Fruit fly (Drosophila melanogaster): ENCODE measurements around the gene CG12003.

The CG12003 gene

DNA sequence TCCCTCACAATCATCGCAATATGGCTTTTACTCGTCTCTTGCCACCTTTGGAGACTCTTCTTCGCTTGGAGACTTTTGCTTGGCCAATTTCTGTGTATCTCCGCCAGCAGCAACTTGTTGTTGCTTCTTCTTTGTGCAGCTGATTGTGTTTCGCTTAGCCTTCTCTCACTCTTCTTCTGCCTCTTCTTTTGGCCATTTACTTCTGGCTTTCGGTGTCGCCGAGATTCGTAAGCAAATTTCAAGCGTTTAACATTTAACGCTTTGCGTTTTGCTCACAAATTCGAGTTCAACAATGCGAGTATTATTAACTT lies 4.7 kb downstream of the CG12003 start:
- TF ChIP-seq Myc (optimal IDR thresholded peaks at IDR 0.05), result no peak
- no peak for TF ChIP-seq Sin3A (optimal IDR thresholded peaks at IDR 0.05)
- no peak for TF ChIP-seq h (optimal IDR thresholded peaks at IDR 0.05)
- TF ChIP-seq insv (optimal IDR thresholded peaks at IDR 0.05), result no peak
- no peak for TF ChIP-seq ttk (optimal IDR thresholded peaks at IDR 0.05)
- no peak for TF ChIP-seq psq (optimal IDR thresholded peaks at IDR 0.05)

DNA sequence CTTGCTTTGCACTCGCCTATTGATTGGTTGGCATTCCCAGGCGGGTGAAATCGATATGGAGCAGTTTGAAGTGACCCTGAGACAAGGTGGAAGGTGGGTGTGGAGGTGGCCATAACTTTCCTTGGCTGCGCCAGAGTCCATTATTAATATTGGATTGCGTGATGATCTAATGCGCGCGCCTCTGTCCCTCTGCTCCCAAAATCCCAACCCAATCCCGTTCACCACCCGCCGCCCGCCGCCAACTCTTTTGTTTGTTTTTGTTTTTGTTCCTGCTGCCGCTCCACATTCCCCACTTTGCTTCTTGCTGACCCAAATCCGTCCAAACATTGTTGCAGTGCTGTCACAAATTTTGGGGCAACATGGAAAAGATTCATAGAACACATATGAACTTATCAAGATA lies 5.9 kb downstream of the CG12003 start:
- TF ChIP-seq insv (optimal IDR thresholded peaks at IDR 0.05) (no peak), Sin3A (optimal IDR thresholded peaks at IDR 0.05) (no peak), ttk (optimal IDR thresholded peaks at IDR 0.05) (no peak), h (optimal IDR thresholded peaks at IDR 0.05) (no peak), psq (optimal IDR thresholded peaks at IDR 0.05) (no peak), Myc (optimal IDR thresholded peaks at IDR 0.05) (no peak)

DNA sequence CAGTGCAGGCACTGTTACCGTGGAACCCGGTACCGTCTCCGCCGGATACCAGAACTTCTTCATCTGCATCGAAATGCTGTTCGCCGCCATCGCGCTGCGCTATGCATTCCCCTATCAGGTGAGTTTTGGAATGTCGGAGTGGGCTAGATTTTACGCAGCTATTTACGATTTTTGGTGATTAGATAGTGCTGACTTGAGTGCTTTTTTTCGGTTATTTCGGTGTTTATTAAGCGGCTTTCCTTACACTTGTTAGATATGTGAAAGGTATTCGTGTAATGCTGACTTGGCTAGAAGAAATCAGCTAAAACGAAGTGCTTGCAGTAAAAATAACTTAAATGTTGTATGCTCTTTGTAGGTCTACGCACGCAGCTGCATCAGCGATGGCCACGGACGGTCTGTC lies 8.0 kb downstream of the CG12003 start:
- TF ChIP-seq h (optimal IDR thresholded peaks at IDR 0.05) (no peak), psq (optimal IDR thresholded peaks at IDR 0.05) (no peak), insv (optimal IDR thresholded peaks at IDR 0.05) (no peak), ttk (optimal IDR thresholded peaks at IDR 0.05) (no peak), Sin3A (optimal IDR thresholded peaks at IDR 0.05) (no peak), Myc (optimal IDR thresholded peaks at IDR 0.05) (no peak)

DNA sequence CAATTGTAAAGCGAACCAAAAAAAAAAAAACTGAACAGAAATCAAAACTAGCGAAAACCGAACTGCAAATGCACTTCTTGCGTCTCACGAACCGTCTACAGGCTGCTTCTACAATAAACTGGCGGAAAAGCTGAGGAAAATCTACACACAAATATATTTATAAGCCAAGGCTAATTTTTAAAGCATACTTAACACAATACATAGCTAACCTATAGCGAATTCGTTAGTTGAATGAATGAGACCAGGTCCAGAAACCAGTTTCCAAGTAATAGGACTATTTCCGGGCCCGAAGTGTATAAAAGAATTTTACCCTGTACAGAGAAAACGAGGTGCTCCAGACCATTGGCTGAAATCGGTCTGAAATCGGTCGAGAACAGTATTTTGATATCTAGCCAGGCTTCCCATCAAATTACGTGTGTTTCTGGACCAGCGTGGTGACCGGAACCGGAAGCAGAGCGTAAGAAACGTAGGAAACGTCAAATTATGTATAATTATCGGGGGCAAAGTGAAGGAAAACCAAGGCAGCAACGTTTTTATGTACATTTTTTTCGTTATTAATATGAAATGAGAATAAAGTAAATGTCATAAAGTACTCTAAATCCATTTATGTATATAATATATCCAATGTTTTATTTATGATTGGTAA lies 10.7 kb downstream of the CG12003 start:
- TF ChIP-seq Sin3A (optimal IDR thresholded peaks at IDR 0.05) (no peak), psq (optimal IDR thresholded peaks at IDR 0.05) (no peak), insv (optimal IDR thresholded peaks at IDR 0.05) (no peak), h (optimal IDR thresholded peaks at IDR 0.05) (no peak), ttk (optimal IDR thresholded peaks at IDR 0.05) (no peak), Myc (optimal IDR thresholded peaks at IDR 0.05) (no peak)

DNA sequence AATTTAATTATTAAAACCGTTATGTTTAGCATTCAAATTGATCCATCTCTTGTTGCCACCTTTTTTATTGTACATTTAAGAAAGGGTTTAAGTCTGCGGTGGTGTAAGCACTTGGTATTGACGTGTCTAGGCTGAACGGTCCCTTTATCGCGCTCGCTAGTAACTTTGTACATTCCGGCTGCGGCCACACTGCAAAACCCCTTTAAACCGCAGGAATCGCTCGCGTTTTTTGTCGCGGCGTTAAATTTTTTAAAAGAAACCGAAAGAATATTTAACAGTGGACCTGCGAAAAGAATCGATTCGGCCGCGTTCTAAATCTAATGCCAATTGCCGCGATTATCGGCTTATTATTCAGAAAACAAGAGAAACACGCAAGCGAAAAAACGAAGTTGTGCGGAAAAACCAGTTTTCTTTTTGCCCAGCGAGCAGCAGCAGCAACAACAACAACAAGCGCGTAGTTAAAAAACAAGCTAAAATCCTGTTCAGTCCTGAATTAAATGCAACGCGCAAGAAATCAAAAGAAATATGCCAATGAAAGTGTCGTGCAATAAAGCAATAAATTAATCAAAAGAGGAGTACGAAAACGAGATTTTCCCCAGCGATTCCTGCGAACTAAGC lies 11.4 kb downstream of the CG12003 start, which contains the start of gene CG13917:
CG13917 (plus strand) TSS at position 211 of the 618 bp plus-strand sequence.
- no peak for TF ChIP-seq psq (optimal IDR thresholded peaks at IDR 0.05)
- TF ChIP-seq Sin3A (optimal IDR thresholded peaks at IDR 0.05), result no peak
- no peak for TF ChIP-seq insv (optimal IDR thresholded peaks at IDR 0.05)
- no peak for TF ChIP-seq h (optimal IDR thresholded peaks at IDR 0.05)
- no peak for TF ChIP-seq ttk (optimal IDR thresholded peaks at IDR 0.05)
- TF ChIP-seq Myc (optimal IDR thresholded peaks at IDR 0.05), result no peak

DNA sequence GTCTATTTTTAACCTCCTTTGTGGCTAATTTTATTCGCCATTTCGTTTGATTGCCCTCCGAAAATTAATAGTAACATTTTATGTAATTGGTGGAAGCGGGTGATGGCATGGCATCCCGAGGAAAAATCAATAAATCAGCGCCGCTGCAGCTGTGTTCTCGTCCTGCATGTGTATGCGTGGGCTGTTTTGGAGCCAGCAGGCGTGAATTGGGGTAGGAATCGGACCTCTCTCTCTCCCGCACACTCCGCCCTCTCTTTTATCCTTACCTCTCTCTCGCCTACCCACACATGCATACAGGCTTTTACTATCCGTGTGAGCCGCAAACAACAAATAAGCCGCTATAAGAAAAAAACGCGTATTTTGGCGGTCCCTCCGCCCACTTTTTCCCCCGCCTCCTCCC lies 12.1 kb downstream of the CG12003 start:
- TF ChIP-seq insv (optimal IDR thresholded peaks at IDR 0.05), result no peak
- no peak for TF ChIP-seq Myc (optimal IDR thresholded peaks at IDR 0.05)
- TF ChIP-seq h (optimal IDR thresholded peaks at IDR 0.05), result no peak
- TF ChIP-seq psq (optimal IDR thresholded peaks at IDR 0.05), result no peak
- TF ChIP-seq Sin3A (optimal IDR thresholded peaks at IDR 0.05), result no peak
- no peak for TF ChIP-seq ttk (optimal IDR thresholded peaks at IDR 0.05)

DNA sequence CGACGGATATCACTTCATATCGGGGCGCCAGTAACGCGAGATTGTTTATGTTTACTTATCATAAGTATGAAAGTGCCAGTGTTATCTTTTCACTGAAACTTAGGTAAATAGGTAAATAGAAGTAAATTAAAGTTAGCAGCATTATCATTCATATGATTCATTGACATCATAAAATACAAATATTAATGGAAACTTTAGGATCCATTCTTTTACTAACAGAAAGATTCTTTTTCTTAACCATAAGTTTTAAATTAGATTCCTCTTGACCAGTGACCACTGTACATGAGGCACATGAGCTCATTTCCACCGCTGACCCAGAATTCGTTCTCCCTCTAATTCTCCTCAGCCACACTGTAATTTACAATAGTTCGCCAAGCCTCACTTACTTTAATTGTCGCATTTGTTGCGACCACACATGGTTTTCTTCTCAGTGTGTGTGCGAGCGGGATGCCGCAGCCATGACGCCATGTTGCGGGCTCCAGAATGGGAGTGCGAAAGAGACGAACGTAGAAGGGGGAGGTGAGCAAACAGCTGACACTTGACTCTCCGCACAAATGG lies 13.3 kb downstream of the CG12003 start:
- TF ChIP-seq insv (optimal IDR thresholded peaks at IDR 0.05) (no peak), h (optimal IDR thresholded peaks at IDR 0.05) (no peak), ttk (optimal IDR thresholded peaks at IDR 0.05) (no peak), Myc (optimal IDR thresholded peaks at IDR 0.05) (no peak), psq (optimal IDR thresholded peaks at IDR 0.05) (no peak)

DNA sequence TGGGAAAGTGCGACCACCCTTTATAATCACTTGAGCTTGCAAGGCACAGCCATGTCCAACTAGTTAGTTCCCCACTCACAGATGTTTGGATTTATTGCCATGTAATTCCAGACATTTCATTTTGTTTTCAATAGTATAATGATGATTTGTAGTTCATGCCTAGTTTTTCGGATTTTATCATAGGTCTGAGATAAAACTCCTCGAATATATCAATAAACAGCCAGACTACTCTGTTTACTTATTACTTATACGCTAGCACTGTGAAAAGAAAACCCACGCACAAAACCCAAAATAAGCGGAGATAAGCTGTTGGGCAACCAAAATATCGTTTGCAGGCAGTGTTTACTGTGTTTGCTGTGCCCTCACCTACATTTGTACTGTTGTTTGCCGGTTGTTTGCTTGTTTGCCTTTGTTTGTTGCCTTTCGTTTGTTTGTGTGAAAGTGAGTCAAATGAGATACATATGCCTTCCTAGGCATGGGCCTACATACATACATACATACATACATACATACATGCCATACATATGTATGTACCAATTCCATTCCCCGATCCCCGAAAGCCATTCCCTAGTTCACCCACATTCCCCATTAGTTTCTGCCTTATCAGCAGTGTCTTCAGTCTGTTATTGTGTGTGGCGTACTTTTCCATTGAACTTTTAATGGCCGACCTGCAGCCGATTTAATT lies 14.1 kb downstream of the CG12003 start:
- no peak for TF ChIP-seq Sin3A (optimal IDR thresholded peaks at IDR 0.05)
- TF ChIP-seq insv (optimal IDR thresholded peaks at IDR 0.05), result no peak
- TF ChIP-seq Myc (optimal IDR thresholded peaks at IDR 0.05), result no peak
- no peak for TF ChIP-seq ttk (optimal IDR thresholded peaks at IDR 0.05)
- TF ChIP-seq psq (optimal IDR thresholded peaks at IDR 0.05), result no peak
- no peak for TF ChIP-seq h (optimal IDR thresholded peaks at IDR 0.05)

DNA sequence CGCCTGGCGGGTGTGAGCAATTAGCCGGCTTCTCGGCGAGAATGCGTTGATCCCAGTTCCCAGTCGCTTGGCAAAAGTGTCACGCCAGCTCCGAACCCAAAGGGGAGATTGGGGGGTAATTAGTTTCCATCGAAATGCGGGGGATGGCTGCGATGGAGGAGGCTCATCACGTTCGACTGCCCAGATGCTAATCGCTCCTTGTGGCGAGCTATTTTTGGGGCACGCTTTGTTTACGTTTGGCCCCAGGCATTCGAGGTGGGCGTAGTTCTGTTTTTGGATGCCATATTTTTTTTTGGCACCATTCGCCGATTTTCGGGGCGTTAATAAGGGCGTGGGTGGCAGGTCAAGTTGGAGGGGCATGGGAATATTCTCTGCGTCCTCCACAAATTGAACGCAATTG lies 15.0 kb downstream of the CG12003 start:
- TF ChIP-seq ttk (optimal IDR thresholded peaks at IDR 0.05) (no peak), psq (optimal IDR thresholded peaks at IDR 0.05) (no peak), Sin3A (optimal IDR thresholded peaks at IDR 0.05) (no peak), insv (optimal IDR thresholded peaks at IDR 0.05) (no peak), Myc (optimal IDR thresholded peaks at IDR 0.05) (no peak), h (optimal IDR thresholded peaks at IDR 0.05) (no peak)

DNA sequence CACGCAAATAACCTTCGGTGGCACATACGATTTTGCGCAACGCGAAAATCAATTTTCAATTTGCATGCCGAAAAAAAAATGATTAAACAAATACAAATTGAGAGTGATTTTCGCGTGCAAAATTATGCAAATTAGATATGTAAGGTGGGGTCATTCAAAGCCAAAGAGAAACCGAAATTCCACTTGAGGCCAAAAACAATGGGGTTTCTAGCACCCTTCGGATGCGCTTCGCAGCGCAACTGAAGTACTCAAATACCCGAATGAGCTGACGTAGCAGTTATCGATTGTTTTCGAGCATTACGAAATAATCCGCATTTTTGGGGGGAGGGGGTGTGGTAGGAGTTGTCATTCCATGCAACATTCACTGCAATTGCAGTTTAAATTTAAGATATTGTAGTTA lies 15.6 kb downstream of the CG12003 start:
- TF ChIP-seq Myc (optimal IDR thresholded peaks at IDR 0.05), result no peak

DNA sequence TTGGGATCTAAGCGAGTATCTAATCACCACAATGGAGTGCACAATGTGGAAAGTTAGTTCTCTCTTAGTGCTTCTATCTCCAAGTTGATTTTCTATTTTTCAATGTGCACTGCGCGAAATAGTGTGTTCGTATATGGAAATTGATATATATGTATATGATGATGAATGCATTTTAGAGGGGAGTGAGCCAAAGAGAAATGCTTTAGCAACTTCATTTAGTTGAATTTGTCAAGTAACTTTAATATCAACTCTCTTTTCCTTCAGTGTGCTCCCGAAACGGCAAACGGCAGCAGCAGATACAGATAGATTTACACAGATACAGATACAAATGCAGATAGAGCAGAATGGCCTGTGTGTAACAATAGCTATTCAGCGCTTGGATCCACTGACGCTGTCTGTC lies 18.8 kb downstream of the CG12003 start:
- no peak for TF ChIP-seq psq (optimal IDR thresholded peaks at IDR 0.05)
- no peak for TF ChIP-seq Myc (optimal IDR thresholded peaks at IDR 0.05)
- TF ChIP-seq insv (optimal IDR thresholded peaks at IDR 0.05), result no peak
- TF ChIP-seq h (optimal IDR thresholded peaks at IDR 0.05), result no peak
- no peak for TF ChIP-seq Sin3A (optimal IDR thresholded peaks at IDR 0.05)
- TF ChIP-seq ttk (optimal IDR thresholded peaks at IDR 0.05), result no peak

DNA sequence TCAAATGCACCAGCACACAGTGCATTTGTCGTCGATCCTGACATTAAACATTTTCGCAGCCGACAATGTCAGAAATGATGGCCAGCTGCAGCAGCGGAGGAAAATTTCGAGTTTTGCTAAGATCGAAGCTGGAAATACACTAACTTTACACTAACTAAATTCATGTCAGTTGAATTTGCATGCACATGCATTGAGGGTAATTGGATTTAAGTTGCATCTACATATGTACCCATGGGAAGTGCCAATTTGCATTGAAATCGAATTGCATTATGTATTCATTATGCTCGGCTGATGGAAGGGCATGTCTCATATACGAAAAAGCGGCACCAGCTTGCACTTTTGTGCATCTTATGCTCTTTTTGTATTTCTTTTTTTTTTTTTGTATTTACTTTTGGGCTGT lies 19.6 kb downstream of the CG12003 start:
- TF ChIP-seq psq (optimal IDR thresholded peaks at IDR 0.05) (no peak), h (optimal IDR thresholded peaks at IDR 0.05) (no peak), ttk (optimal IDR thresholded peaks at IDR 0.05) (no peak), Sin3A (optimal IDR thresholded peaks at IDR 0.05) (no peak), insv (optimal IDR thresholded peaks at IDR 0.05) (no peak)

Measured in Kc167 (cell line).